Fruit fly (Drosophila melanogaster) whole organism, embryonic: ENCODE data around the gene Dsor1.

Source experiments
- Asciz ChIP-seq: fragments of 200-800 bp; sonication (Bioruptor generic); optimal IDR thresholded peaks from 2 replicates; lab custom pipeline; 2017; ENCODE audit warnings: missing biosample characterization, mild to moderate bottlenecking, missing genetic modification characterization, missing genetic modification reagents
- CG11247 ChIP-seq: fragments of 200-800 bp; sonication (Bioruptor generic); IDR thresholded peaks from 2 replicates; pipeline ENCODE4 v1.3.6; 2022; ENCODE audit warnings: missing biosample characterization, missing genetic modification characterization
- CG12942 ChIP-seq: fragments of 200-800 bp; sonication (Bioruptor generic); optimal IDR thresholded peaks from 3 replicates; lab custom pipeline; 2016; ENCODE audit warnings: missing biosample characterization, missing genetic modification characterization
- CG13296 ChIP-seq: fragments of 200-800 bp; sonication (Bioruptor generic); optimal IDR thresholded peaks from 3 replicates; lab custom pipeline; 2018; ENCODE audit warnings: missing biosample characterization, mild to moderate bottlenecking, missing genetic modification characterization
- CG13424 ChIP-seq: fragments of 200-800 bp; sonication (Bioruptor generic); optimal IDR thresholded peaks from 2 replicates; lab custom pipeline; 2019; ENCODE audit warnings: missing biosample characterization, mild to moderate bottlenecking, missing genetic modification characterization, moderate library complexity
- CG13775 ChIP-seq: fragments of 200-800 bp; sonication (Bioruptor generic); optimal IDR thresholded peaks from 3 replicates; lab custom pipeline; 2017; ENCODE audit warnings: missing biosample characterization, mild to moderate bottlenecking, missing genetic modification characterization
- CG14710 ChIP-seq: fragments of 200-800 bp; sonication (Bioruptor generic); optimal IDR thresholded peaks from 3 replicates; lab custom pipeline; 2019; ENCODE audit warnings: missing biosample characterization, mild to moderate bottlenecking, missing genetic modification characterization, moderate library complexity
- CG18599 ChIP-seq: fragments of 200-800 bp; sonication (Bioruptor generic); optimal IDR thresholded peaks from 3 replicates; lab custom pipeline; 2017; ENCODE audit warnings: missing biosample characterization, missing genetic modification characterization, mild to moderate bottlenecking, moderate library complexity, missing genetic modification reagents
- CG30020 ChIP-seq: fragments of 200-800 bp; optimal IDR thresholded peaks from 2 replicates; lab custom pipeline; 2019; ENCODE audit warnings: missing biosample characterization, mild to moderate bottlenecking, missing genetic modification characterization, moderate library complexity
- CG6254 ChIP-seq: fragments of 200-800 bp; sonication (Bioruptor generic); optimal IDR thresholded peaks from 3 replicates; lab custom pipeline; 2017; ENCODE audit warnings: mild to moderate bottlenecking, missing biosample characterization, missing genetic modification reagents, missing genetic modification characterization
- CG7271 ChIP-seq: fragments of 200-800 bp; sonication (Bioruptor generic); optimal IDR thresholded peaks from 2 replicates; lab custom pipeline; 2018; ENCODE audit warnings: missing biosample characterization, mild to moderate bottlenecking, missing genetic modification characterization, moderate library complexity
- CG7928 ChIP-seq: fragments of 200-800 bp; sonication (Bioruptor generic); optimal IDR thresholded peaks from 2 replicates; lab custom pipeline; 2017; ENCODE audit warnings: missing biosample characterization, mild to moderate bottlenecking, missing genetic modification characterization
- CG8359 ChIP-seq: fragments of 200-800 bp; sonication (Bioruptor generic); optimal IDR thresholded peaks from 2 replicates; lab custom pipeline; 2017; ENCODE audit warnings: missing biosample characterization, mild to moderate bottlenecking, missing genetic modification characterization, borderline replicate concordance
- CG9437 ChIP-seq: fragments of 200-800 bp; sonication (Bioruptor generic); optimal IDR thresholded peaks from 2 replicates; lab custom pipeline; 2018; ENCODE audit warnings: missing biosample characterization, mild to moderate bottlenecking, missing genetic modification characterization
- CG9727 ChIP-seq: fragments of 200-800 bp; sonication (Bioruptor generic); optimal IDR thresholded peaks from 3 replicates; lab custom pipeline; 2017; ENCODE audit warnings: missing biosample characterization, mild to moderate bottlenecking, missing genetic modification characterization
- Chrac-16 ChIP-seq: fragments of 200-800 bp; sonication (Bioruptor generic); optimal IDR thresholded peaks from 3 replicates; lab custom pipeline; 2016; ENCODE audit warnings: missing biosample characterization, missing genetic modification characterization
- Doc3 ChIP-seq: fragments of 200-800 bp; sonication (Bioruptor generic); IDR thresholded peaks from 3 replicates; pipeline ENCODE4 v1.3.6; 2022; ENCODE audit warnings: missing biosample characterization, missing genetic modification characterization; ENCODE audit not compliant: partially characterized antibody
- Dp ChIP-seq: fragments of 200-800 bp; sonication (Bioruptor generic); optimal IDR thresholded peaks from 2 replicates; lab custom pipeline; 2018; ENCODE audit warnings: missing biosample characterization, mild to moderate bottlenecking, missing genetic modification characterization, moderate library complexity
- Eip74EF ChIP-seq, 2 experiments: fragments of 200-800 bp in 1 of 2; fragments of >200 bp in 1 of 2; sonication (Bioruptor generic) in 1 of 2; optimal IDR thresholded peaks; 2 replicates each; lab custom pipeline; 2017 to 2019; ENCODE audit warnings: missing biosample characterization in 2 of 2, missing genetic modification characterization in 2 of 2, mild to moderate bottlenecking in 1 of 2, moderate library complexity in 1 of 2
- Gug ChIP-seq: fragments of 200-800 bp; sonication (Bioruptor generic); IDR thresholded peaks from 4 replicates; pipeline ENCODE4 v1.3.6; 2022; ENCODE audit warnings: missing biosample characterization, missing genetic modification characterization
- HHEX ChIP-seq: fragments of 200-800 bp; sonication (Bioruptor generic); optimal IDR thresholded peaks from 3 replicates; lab custom pipeline; 2017; ENCODE audit warnings: missing biosample characterization, mild to moderate bottlenecking, missing genetic modification characterization, missing genetic modification reagents
- Hmr ChIP-seq: fragments of 200-800 bp; sonication (Bioruptor generic); optimal IDR thresholded peaks from 3 replicates; lab custom pipeline; 2017; ENCODE audit warnings: mild to moderate bottlenecking, missing biosample characterization, missing genetic modification reagents, missing genetic modification characterization
- Myb ChIP-seq: fragments of 200-800 bp; sonication (Bioruptor generic); optimal IDR thresholded peaks from 2 replicates; lab custom pipeline; 2016; ENCODE audit warnings: missing biosample characterization, missing genetic modification characterization
- Nf-YA ChIP-seq: fragments of 200-800 bp; sonication (Bioruptor generic); IDR thresholded peaks from 2 replicates; pipeline ENCODE4 v1.3.6; 2022; ENCODE audit warnings: missing biosample characterization, missing genetic modification characterization
- Optix ChIP-seq: fragments of 200-800 bp; sonication (Bioruptor generic); IDR thresholded peaks from 3 replicates; pipeline ENCODE4 v1.3.6; 2022; ENCODE audit warnings: missing biosample characterization, missing genetic modification characterization
- Poxn ChIP-seq: fragments of 200-800 bp; sonication (Bioruptor generic); IDR thresholded peaks from 2 replicates; pipeline ENCODE4 v1.3.6; 2022; ENCODE audit warnings: missing biosample characterization, missing genetic modification characterization
- Sox100B ChIP-seq: fragments of 200-800 bp; sonication (Bioruptor generic); optimal IDR thresholded peaks from 3 replicates; lab custom pipeline; 2018; ENCODE audit warnings: missing biosample characterization, mild to moderate bottlenecking, missing genetic modification characterization
- Usf ChIP-seq: fragments of 200-800 bp; sonication (Bioruptor generic); optimal IDR thresholded peaks from 2 replicates; lab custom pipeline; 2017; ENCODE audit warnings: missing genotype, missing biosample characterization, missing genetic modification characterization
- bbx ChIP-seq: fragments of 200-800 bp; sonication (Bioruptor generic); IDR thresholded peaks from 2 replicates; pipeline ENCODE4 v1.3.6; 2022; ENCODE audit warnings: missing biosample characterization, missing genetic modification characterization; ENCODE audit not compliant: partially characterized antibody
- bigmax ChIP-seq: fragments of 200-800 bp; sonication (Bioruptor generic); optimal IDR thresholded peaks from 2 replicates; lab custom pipeline; 2018; ENCODE audit warnings: missing biosample characterization, mild to moderate bottlenecking, missing genetic modification characterization
- chinmo ChIP-seq: fragments of 200-800 bp; sonication (Bioruptor generic); IDR thresholded peaks from 4 replicates; pipeline ENCODE4 v1.3.6; 2022; ENCODE audit warnings: missing biosample characterization, missing genetic modification characterization; ENCODE audit not compliant: partially characterized antibody
- crp ChIP-seq, 2 experiments: fragments of 200-800 bp; sonication (Bioruptor generic); optimal IDR thresholded peaks; 2 replicates in 1 of 2; 3 replicates in 1 of 2; lab custom pipeline; 2017; ENCODE audit warnings: missing biosample characterization in 2 of 2, missing genetic modification characterization in 2 of 2, mild to moderate bottlenecking in 1 of 2, moderate library complexity in 1 of 2
- dm ChIP-seq: fragments of 200-800 bp; sonication (Bioruptor generic); optimal IDR thresholded peaks from 3 replicates; lab custom pipeline; 2016; ENCODE audit warnings: missing biosample characterization, missing genetic modification characterization
- dmrt11E ChIP-seq: fragments of 200-800 bp; sonication (Bioruptor generic); optimal IDR thresholded peaks from 3 replicates; lab custom pipeline; 2018; ENCODE audit warnings: missing biosample characterization, mild to moderate bottlenecking, missing genetic modification characterization, moderate library complexity
- ems ChIP-seq: fragments of 200-800 bp; sonication (Bioruptor generic); optimal IDR thresholded peaks from 3 replicates; lab custom pipeline; 2016; ENCODE audit warnings: missing biosample characterization, missing genetic modification characterization
- eyg ChIP-seq: fragments of 200-800 bp; sonication (Bioruptor generic); optimal IDR thresholded peaks from 3 replicates; lab custom pipeline; 2016; ENCODE audit warnings: missing biosample characterization, missing genetic modification characterization
- fd64A ChIP-seq: fragments of 200-800 bp; sonication (Bioruptor generic); optimal IDR thresholded peaks from 3 replicates; lab custom pipeline; 2018; ENCODE audit warnings: missing biosample characterization, mild to moderate bottlenecking, missing genetic modification characterization
- gcm2 ChIP-seq: fragments of 200-800 bp; sonication (Bioruptor generic); optimal IDR thresholded peaks from 2 replicates; lab custom pipeline; 2016; ENCODE audit warnings: missing biosample characterization, missing genetic modification characterization
- gsb ChIP-seq: fragments of 200-800 bp; sonication (Bioruptor generic); IDR thresholded peaks from 2 replicates; pipeline ENCODE4 v1.3.6; 2022; ENCODE audit warnings: missing biosample characterization, missing genetic modification characterization
- lmd ChIP-seq: fragments of 200-800 bp; sonication (Bioruptor generic); IDR thresholded peaks from 2 replicates; pipeline ENCODE4 v1.3.6; 2022; ENCODE audit warnings: missing biosample characterization, missing genetic modification characterization
- maf-S ChIP-seq: fragments of 200-800 bp; sonication (Bioruptor generic); optimal IDR thresholded peaks from 2 replicates; lab custom pipeline; 2016; ENCODE audit warnings: missing biosample characterization, missing genetic modification characterization
- peb ChIP-seq: fragments of 200-800 bp; sonication (Bioruptor generic); IDR thresholded peaks from 2 replicates; pipeline ENCODE4 v1.3.6; 2022; ENCODE audit warnings: missing biosample characterization, missing genetic modification characterization
- pnt ChIP-seq: fragments of 200-800 bp; sonication (Bioruptor generic); optimal IDR thresholded peaks from 3 replicates; lab custom pipeline; 2016; ENCODE audit warnings: missing biosample characterization, missing genetic modification characterization
- pros ChIP-seq: fragments of 200-800 bp; sonication (Bioruptor generic); optimal IDR thresholded peaks from 3 replicates; lab custom pipeline; 2019; ENCODE audit warnings: missing biosample characterization, mild to moderate bottlenecking, missing genetic modification characterization, moderate library complexity
- psq ChIP-seq: fragments of 200-800 bp; sonication (Bioruptor generic); optimal IDR thresholded peaks from 2 replicates; lab custom pipeline; 2017; ENCODE audit warnings: missing biosample characterization, missing genetic modification characterization
- salm ChIP-seq: fragments of 200-800 bp; sonication (Bioruptor generic); optimal IDR thresholded peaks from 2 replicates; lab custom pipeline; 2018; ENCODE audit warnings: missing biosample characterization, mild to moderate bottlenecking, missing genetic modification characterization
- sd ChIP-seq: fragments of 200-800 bp; sonication (Bioruptor generic); optimal IDR thresholded peaks from 3 replicates; lab custom pipeline; 2018; ENCODE audit warnings: missing biosample characterization, mild to moderate bottlenecking, missing genetic modification characterization, moderate library complexity
- ttk ChIP-seq: fragments of 200-800 bp; sonication (Bioruptor generic); IDR thresholded peaks from 2 replicates; pipeline ENCODE4 v2.1.2; 2022; ENCODE audit warnings: missing biosample characterization, missing genetic modification characterization
- unpg ChIP-seq: fragments of 200-800 bp; sonication (Bioruptor generic); optimal IDR thresholded peaks from 3 replicates; lab custom pipeline; 2018; ENCODE audit warnings: missing biosample characterization, mild to moderate bottlenecking, missing genetic modification characterization, moderate library complexity
- vfl ChIP-seq: fragments of 200-800 bp; sonication (Bioruptor generic); optimal IDR thresholded peaks from 2 replicates; lab custom pipeline; 2016; ENCODE audit warnings: missing biosample characterization, missing genetic modification characterization

The Dsor1 gene

DNA sequence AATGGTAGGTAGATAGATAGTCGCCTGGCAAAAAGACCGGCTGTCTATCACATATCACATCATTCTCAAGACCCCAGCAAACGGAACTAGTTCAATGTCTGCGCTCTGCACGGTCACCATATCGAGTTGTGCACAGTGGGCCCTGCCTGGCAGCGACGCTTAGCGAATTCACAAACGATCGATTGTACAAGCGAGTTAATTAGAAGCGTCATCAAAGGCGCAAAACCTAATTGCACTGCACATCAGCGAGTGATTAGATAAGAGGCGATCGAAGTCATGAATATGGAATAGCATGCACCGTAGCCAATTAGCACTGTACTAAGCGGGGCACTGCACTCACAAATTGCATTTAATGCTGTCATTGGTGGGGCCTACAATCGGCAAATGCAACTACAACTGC lies 26.7 kb upstream of the Dsor1 start (continued):
- no peak for TF ChIP-seq CG18599
- no peak for TF ChIP-seq pros
- no peak for TF ChIP-seq sd (tag; lab: Kevin White, UChicago)
- no peak for TF ChIP-seq CG13775
- no peak for TF ChIP-seq CG8359 (GFP tag; lab: Kevin White, UChicago)
- no peak for TF ChIP-seq Asciz (GFP tag; lab: Kevin White, UChicago)
- no peak for TF ChIP-seq ems
- peak; percentile 6 for TF ChIP-seq unpg
- TF ChIP-seq Gug (GFP tag; lab: Robert Waterston, UW): peak; percentile 54; the same call in 2 of the 4 replicates
- TF ChIP-seq dm (GFP tag; lab: Kevin White, UChicago): no peak
- TF ChIP-seq Nf-YA (GFP tag; lab: Robert Waterston, UW): no peak
- no peak for TF ChIP-seq bigmax
- no peak for TF ChIP-seq bbx
- no peak for TF ChIP-seq HHEX (GFP tag; lab: Kevin White, UChicago)
- no peak for TF ChIP-seq ttk (GFP tag; lab: Robert Waterston, UW)
- TF ChIP-seq Usf: no peak
- TF ChIP-seq CG9727 (GFP tag; lab: Kevin White, UChicago): no peak
- TF ChIP-seq Optix: peak; percentile 51; the same call in 1 of the 3 replicates
- TF ChIP-seq Chrac-16: no peak
- TF ChIP-seq CG13424 (tag; lab: Kevin White, UChicago): no peak
- TF ChIP-seq CG13296 (GFP tag; lab: Kevin White, UChicago): no peak
- TF ChIP-seq vfl (GFP tag; lab: Kevin White, UChicago): no peak
- TF ChIP-seq Doc3 (GFP tag; lab: Robert Waterston, UW): no peak
- peak; percentile 33 for TF ChIP-seq dmrt11E (tag; lab: Kevin White, UChicago)
- no peak for TF ChIP-seq CG30020 (tag; lab: Kevin White, UChicago)
- no peak for TF ChIP-seq Dp (GFP tag; lab: Kevin White, UChicago)
- TF ChIP-seq Sox100B: no peak
- TF ChIP-seq chinmo: no peak
- TF ChIP-seq CG7928: no peak
- TF ChIP-seq CG6254: no peak
- no peak for TF ChIP-seq gcm2 (GFP tag; lab: Kevin White, UChicago)
- TF ChIP-seq CG9437 (GFP tag; lab: Kevin White, UChicago): no peak
- no peak for TF ChIP-seq Eip74EF (GFP tag; optimal IDR thresholded peaks at IDR 0.05; lab: Kevin White, UChicago)
- peak; percentile 15 for TF ChIP-seq pnt (GFP tag; lab: Kevin White, UChicago)
- no peak for TF ChIP-seq salm
- no peak for TF ChIP-seq psq (GFP tag; lab: Kevin White, UChicago)
- no peak for TF ChIP-seq Poxn
- TF ChIP-seq CG11247 (GFP tag; lab: Robert Waterston, UW): no peak
- no peak for TF ChIP-seq gsb (GFP tag; lab: Robert Waterston, UW)
- no peak for TF ChIP-seq crp (GFP tag; optimal IDR thresholded peaks at IDR 0.05; lab: Kevin White, UChicago)
- no peak for TF ChIP-seq maf-S (GFP tag; lab: Kevin White, UChicago)
- TF ChIP-seq CG7271 (tag; lab: Kevin White, UChicago): no peak
- peak; percentile 55 for TF ChIP-seq lmd (GFP tag; lab: Robert Waterston, UW)
- no peak for TF ChIP-seq eyg (GFP tag; lab: Kevin White, UChicago)
- no peak for TF ChIP-seq CG12942 (GFP tag; lab: Kevin White, UChicago)
- TF ChIP-seq CG14710 (tag; lab: Kevin White, UChicago): no peak
- TF ChIP-seq peb (GFP tag; lab: Robert Waterston, UW): 0 out of 2 replicates have a peak, but pooled peaks have one; percentile 16
- TF ChIP-seq fd64A (GFP tag; lab: Kevin White, UChicago): no peak
- TF ChIP-seq Hmr (GFP tag; lab: Kevin White, UChicago): no peak
- TF ChIP-seq Myb (GFP tag; lab: Kevin White, UChicago): no peak
